Worm (Caenorhabditis elegans): ENCODE data around the gene W02B12.12.

Gene W02B12.12

ce11 chrII:11471916-11472315 is 7.1 kb downstream of the W02B12.12 start, which contains the start of gene mfn-1:
Gene mfn-1, minus strand, starts transcription at chrII:11472016.
- TF ChIP-seq ceh-39 (tag; optimal IDR thresholded peaks at IDR 0.05) (no peak), lin-32 (GFP tag; optimal IDR thresholded peaks at IDR 0.05) (no peak), unc-62 (GFP tag; optimal IDR thresholded peaks at IDR 0.05) (no peak), drap-1 (GFP tag; optimal IDR thresholded peaks at IDR 0.05) (no peak), cnd-1 (tag; optimal IDR thresholded peaks at IDR 0.05) (no peak), sem-2 (GFP tag; optimal IDR thresholded peaks at IDR 0.05) (no peak), elt-1 (tag; optimal IDR thresholded peaks at IDR 0.05; ENCODE audit: borderline replicate concordance, insufficient read depth) (no peak), nhr-28 (tag; optimal IDR thresholded peaks at IDR 0.05) (no peak), bed-3 (GFP tag; optimal IDR thresholded peaks at IDR 0.05) (no peak), lin-13 (tag; optimal IDR thresholded peaks at IDR 0.05) (no peak), unc-120 (tag; optimal IDR thresholded peaks at IDR 0.05; ENCODE audit: poor library complexity, severe bottlenecking) (no peak), nhr-12 (tag; optimal IDR thresholded peaks at IDR 0.05) (no peak), zip-8 (tag; optimal IDR thresholded peaks at IDR 0.05) (no peak), mab-5 (tag; optimal IDR thresholded peaks at IDR 0.05) (no peak)

- TF ChIP-seq ham-2 (GFP tag; optimal IDR thresholded peaks at IDR 0.05): no peak
- TF ChIP-seq zip-8 (tag; optimal IDR thresholded peaks at IDR 0.05): no peak
- no peak for TF ChIP-seq ces-1 (GFP tag; optimal IDR thresholded peaks at IDR 0.05)
- TF ChIP-seq unc-120 (tag; optimal IDR thresholded peaks at IDR 0.05; ENCODE audit: poor library complexity, severe bottlenecking): no peak
- no peak for TF ChIP-seq hlh-1 (tag; optimal IDR thresholded peaks at IDR 0.05)
- no peak for TF ChIP-seq nhr-28 (tag; optimal IDR thresholded peaks at IDR 0.05)
- no peak for TF ChIP-seq nhr-12 (tag; optimal IDR thresholded peaks at IDR 0.05)
- TF ChIP-seq elt-3 (tag; optimal IDR thresholded peaks at IDR 0.05): no peak
- no peak for TF ChIP-seq ceh-83 (GFP tag; optimal IDR thresholded peaks at IDR 0.05)
These were observed 9.3 kb downstream of the W02B12.12 start, which contains the start of gene cisd-1 for ce11 chrII:11469574-11470108. Gene cisd-1, minus strand, starts transcription at chrII:11469624.

- TF ChIP-seq flh-1 (GFP tag; optimal IDR thresholded peaks at IDR 0.05) (no peak), lsy-2 (tag; optimal IDR thresholded peaks at IDR 0.05) (no peak), nhr-2 (tag; optimal IDR thresholded peaks at IDR 0.05) (no peak), blmp-1 (tag; optimal IDR thresholded peaks at IDR 0.05) (no peak), snpc-4 (tag; optimal IDR thresholded peaks at IDR 0.05) (no peak), unc-39 (tag; optimal IDR thresholded peaks at IDR 0.05) (no peak), ceh-39 (tag; optimal IDR thresholded peaks at IDR 0.05) (no peak), ham-2 (GFP tag; optimal IDR thresholded peaks at IDR 0.05) (no peak), ztf-11 (tag; optimal IDR thresholded peaks at IDR 0.05) (no peak), hlh-1 (tag; optimal IDR thresholded peaks at IDR 0.05) (no peak), ceh-83 (GFP tag; optimal IDR thresholded peaks at IDR 0.05) (no peak), mep-1 (tag; optimal IDR thresholded peaks at IDR 0.05) (no peak), unc-120 (tag; optimal IDR thresholded peaks at IDR 0.05; ENCODE audit: poor library complexity, severe bottlenecking) (no peak), pha-4 (tag; optimal IDR thresholded peaks at IDR 0.05) (no peak), ceh-43 (GFP tag; optimal IDR thresholded peaks at IDR 0.05) (no peak), cnd-1 (tag; optimal IDR thresholded peaks at IDR 0.05) (no peak), mls-2 (tag; optimal IDR thresholded peaks at IDR 0.05) (no peak), unc-62 (GFP tag; optimal IDR thresholded peaks at IDR 0.05) (no peak)
These were observed 11.4 kb downstream of the W02B12.12 start, which contains the start of gene klp-17 for ce11 chrII:11467541-11467940. Gene klp-17, minus strand, starts transcription at chrII:11467641.

- no peak for TF ChIP-seq elt-1 (tag; optimal IDR thresholded peaks at IDR 0.05; ENCODE audit: borderline replicate concordance, insufficient read depth)
- TF ChIP-seq ces-1 (GFP tag; optimal IDR thresholded peaks at IDR 0.05): peak; percentile 11
- TF ChIP-seq ceh-39 (tag; optimal IDR thresholded peaks at IDR 0.05): no peak
- TF ChIP-seq unc-62 (GFP tag; optimal IDR thresholded peaks at IDR 0.05): peak; percentile 20
- TF ChIP-seq ham-2 (GFP tag; optimal IDR thresholded peaks at IDR 0.05): peak; percentile 41
- TF ChIP-seq pha-4 (tag; optimal IDR thresholded peaks at IDR 0.05): peak; percentile 38
- TF ChIP-seq unc-39 (tag; optimal IDR thresholded peaks at IDR 0.05): no peak
- peak; percentile 52 for TF ChIP-seq lsy-2 (tag; optimal IDR thresholded peaks at IDR 0.05)
- peak; percentile 43 for TF ChIP-seq blmp-1 (tag; optimal IDR thresholded peaks at IDR 0.05)
These were observed 14.5 kb downstream of the W02B12.12 start, which contains the start of the genes aars-1 and rga-1 for ce11 chrII:11464427-11464944. Gene aars-1, minus strand, starts transcription at chrII:11464497. Gene rga-1, plus strand, starts transcription at chrII:11464894.

- TF ChIP-seq nhr-76 (tag; optimal IDR thresholded peaks at IDR 0.05) (no peak), ces-1 (GFP tag; optimal IDR thresholded peaks at IDR 0.05) (peak; percentile 29)
These were observed 15.1 kb downstream of the W02B12.12 start for ce11 chrII:11463899-11464298.

All from whole organism, mixed stage, embryonic.